Worm (Caenorhabditis elegans) whole organism, L4 larva: ENCODE measurements around the gene F38B2.6.
A peak's percentile ranks its signal among the peaks of the same experiment; 100 is the strongest.

Source experiments
- F10B5.3 ChIP-seq: sonication (generic microtip); optimal IDR thresholded peaks from 2 replicates; lab custom pipeline; 2016; ENCODE audit warnings: mild to moderate bottlenecking, missing genetic modification characterization, missing compliant biosample characterization
- R02D3.7 ChIP-seq: fragments of 150-350 bp; sonication (generic microtip); optimal IDR thresholded peaks from 3 replicates; lab custom pipeline; 2014; ENCODE audit warnings: missing biosample characterization, missing genetic modification characterization
- T20F7.1 ChIP-seq: fragments of 200-800 bp; sonication (Bioruptor generic); optimal IDR thresholded peaks from 2 replicates; lab custom pipeline; 2018; ENCODE audit warnings: mild to moderate bottlenecking, missing genetic modification characterization, missing compliant biosample characterization
- T26A8.4 ChIP-seq: fragments of 200-800 bp; sonication (Bioruptor generic); IDR thresholded peaks from 2 replicates; pipeline ENCODE4 v1.3.6; 2022; ENCODE audit warnings: missing genetic modification characterization, missing compliant biosample characterization
- Y75B8A.6 ChIP-seq: fragments of 200-800 bp; sonication (Bioruptor generic); IDR thresholded peaks from 2 replicates; pipeline ENCODE4 v1.3.6; 2022; ENCODE audit warnings: missing genetic modification reagents, missing genetic modification characterization, missing compliant biosample characterization
- ZK337.2 ChIP-seq: fragments of 200-800 bp; sonication (Bioruptor generic); IDR thresholded peaks from 2 replicates; pipeline ENCODE4 v1.3.6; 2022; ENCODE audit warnings: missing genetic modification reagents, missing genetic modification characterization, missing compliant biosample characterization
- ZK546.5 ChIP-seq, 2 experiments: sonication (generic microtip); optimal IDR thresholded peaks; 2 replicates each; lab custom pipeline; 2017; ENCODE audit warnings: missing biosample characterization in 2 of 2, missing genetic modification characterization in 2 of 2
- aha-1 ChIP-seq: fragments of 150-350 bp; peaks from one replicate; lab custom pipeline; 2014; ENCODE audit warnings: missing biosample characterization, missing genetic modification characterization
- ctbp-1 ChIP-seq: fragments of 200-800 bp; sonication (Bioruptor generic); IDR thresholded peaks from 2 replicates; pipeline ENCODE4 v1.3.6; 2022; ENCODE audit warnings: missing genetic modification reagents, missing genetic modification characterization, missing compliant biosample characterization
- daf-16 ChIP-seq, 3 experiments: sonication (generic microtip); optimal IDR thresholded peaks; 2 replicates each; lab custom pipeline; 2016 to 2017; ENCODE audit warnings: missing genetic modification characterization in 3 of 3, missing genetic modification reagents in 3 of 3, mild to moderate bottlenecking in 2 of 3, missing compliant biosample characterization in 2 of 3, missing biosample characterization in 1 of 3, moderate library complexity in 1 of 3
- dmd-6 ChIP-seq: fragments of 200-800 bp; sonication (Bioruptor generic); IDR thresholded peaks from 2 replicates; pipeline ENCODE4 v1.3.6; 2022; ENCODE audit warnings: missing genetic modification reagents, missing genetic modification characterization, missing compliant biosample characterization
- dve-1 ChIP-seq: sonication (generic microtip); optimal IDR thresholded peaks from 2 replicates; lab custom pipeline; 2017; ENCODE audit warnings: antibody characterized with exemption, mild to moderate bottlenecking, missing genetic modification characterization, missing compliant biosample characterization; ENCODE audit not compliant: insufficient read depth
- egl-43 ChIP-seq: fragments of 200-800 bp; sonication (Bioruptor generic); IDR thresholded peaks from 2 replicates; pipeline ENCODE4 v1.3.6; 2022; ENCODE audit warnings: missing genetic modification reagents, missing genetic modification characterization, missing compliant biosample characterization
- hif-1 ChIP-seq, 2 experiments: sonication (generic microtip); optimal IDR thresholded peaks; 2 replicates each; lab custom pipeline; 2016 to 2017; ENCODE audit warnings: missing compliant biosample characterization in 2 of 2, missing genetic modification characterization in 2 of 2, missing genetic modification reagents in 2 of 2, missing genotype in 2 of 2, mild to moderate bottlenecking in 1 of 2
- hlh-11 ChIP-seq: fragments of 200-800 bp; sonication (Bioruptor generic); optimal IDR thresholded peaks from 2 replicates; lab custom pipeline; 2018; ENCODE audit warnings: mild to moderate bottlenecking, missing genetic modification characterization, missing compliant biosample characterization
- hlh-30 ChIP-seq: sonication (generic microtip); optimal IDR thresholded peaks from 2 replicates; lab custom pipeline; 2017; ENCODE audit warnings: antibody characterized with exemption, mild to moderate bottlenecking, missing genetic modification characterization, missing compliant biosample characterization; ENCODE audit not compliant: insufficient read depth
- lin-39 ChIP-seq: fragments of 150-350 bp; optimal IDR thresholded peaks from 2 replicates; lab custom pipeline; 2014; ENCODE audit warnings: missing biosample characterization, missing genetic modification reagents, missing genetic modification characterization
- mdt-29 ChIP-seq: fragments of 200-800 bp; sonication (Bioruptor generic); IDR thresholded peaks from 2 replicates; pipeline ENCODE4 v1.3.6; 2022; ENCODE audit warnings: missing genetic modification reagents, missing genetic modification characterization, missing compliant biosample characterization
- mxl-3 ChIP-seq: fragments of 200-800 bp; sonication (Bioruptor generic); optimal IDR thresholded peaks from 2 replicates; lab custom pipeline; 2018; ENCODE audit warnings: mild to moderate bottlenecking, missing genetic modification characterization, missing compliant biosample characterization
- nhr-10 ChIP-seq: fragments of 150-350 bp; optimal IDR thresholded peaks from 2 replicates; lab custom pipeline; 2014; ENCODE audit warnings: missing biosample characterization, missing genetic modification characterization
- nhr-111 ChIP-seq: fragments of 200-800 bp; sonication (Bioruptor generic); optimal IDR thresholded peaks from 2 replicates; lab custom pipeline; 2018; ENCODE audit warnings: mild to moderate bottlenecking, missing genetic modification characterization, missing compliant biosample characterization
- nhr-237 ChIP-seq: sonication (generic microtip); optimal IDR thresholded peaks from 2 replicates; lab custom pipeline; 2017; ENCODE audit warnings: missing biosample characterization, missing genetic modification characterization
- nhr-28 ChIP-seq: fragments of 150-350 bp; optimal IDR thresholded peaks from 2 replicates; lab custom pipeline; 2014; ENCODE audit warnings: missing biosample characterization, missing genetic modification characterization
- nhr-41 ChIP-seq: fragments of 200-800 bp; sonication (Bioruptor generic); IDR thresholded peaks from 2 replicates; pipeline ENCODE4 v1.3.6; 2022; ENCODE audit warnings: missing genetic modification reagents, missing genetic modification characterization, missing compliant biosample characterization
- nhr-77 ChIP-seq: fragments of 150-350 bp; optimal IDR thresholded peaks from 2 replicates; lab custom pipeline; 2014; ENCODE audit warnings: missing biosample characterization, missing genetic modification characterization
- php-3 ChIP-seq: fragments of 200-800 bp; sonication (Bioruptor generic); IDR thresholded peaks from 2 replicates; pipeline ENCODE4 v1.3.6; 2022; ENCODE audit warnings: missing genetic modification reagents, missing genetic modification characterization, missing compliant biosample characterization
- pqm-1 ChIP-seq: sonication (generic microtip); optimal IDR thresholded peaks from 2 replicates; lab custom pipeline; 2017; ENCODE audit warnings: missing biosample characterization, missing genetic modification characterization
- set-16 ChIP-seq: fragments of 200-800 bp; sonication (Bioruptor generic); IDR thresholded peaks from 2 replicates; pipeline ENCODE4 v1.3.6; 2022; ENCODE audit warnings: missing genetic modification reagents, missing genetic modification characterization, missing compliant biosample characterization
- snpc-4 ChIP-seq: fragments of 150-350 bp; optimal IDR thresholded peaks from 2 replicates; lab custom pipeline; 2014; ENCODE audit warnings: missing biosample characterization, missing genetic modification characterization
- spr-1 ChIP-seq: sonication (generic microtip); optimal IDR thresholded peaks from 2 replicates; lab custom pipeline; 2016; ENCODE audit warnings: mild to moderate bottlenecking, missing genetic modification characterization, missing compliant biosample characterization
- spr-3 ChIP-seq: fragments of 200-800 bp; sonication (Bioruptor generic); optimal IDR thresholded peaks from 2 replicates; lab custom pipeline; 2018; ENCODE audit warnings: mild to moderate bottlenecking, missing genetic modification characterization, missing compliant biosample characterization
- unc-39 ChIP-seq: sonication (generic microtip); optimal IDR thresholded peaks from 2 replicates; lab custom pipeline; 2017; ENCODE audit warnings: missing biosample characterization, missing genetic modification characterization
- vab-7 ChIP-seq: fragments of 200-800 bp; sonication (Bioruptor generic); IDR thresholded peaks from 2 replicates; pipeline ENCODE4 v1.3.6; 2022; ENCODE audit warnings: missing genetic modification reagents, missing genetic modification characterization, missing compliant biosample characterization
- zip-11 ChIP-seq: fragments of 200-800 bp; sonication (Bioruptor generic); IDR thresholded peaks from 2 replicates; pipeline ENCODE4 v1.3.6; 2022; ENCODE audit warnings: missing genetic modification characterization, missing compliant biosample characterization
- ztf-11 ChIP-seq: fragments of 150-350 bp; optimal IDR thresholded peaks from 2 replicates; lab custom pipeline; 2014; ENCODE audit warnings: missing biosample characterization, missing genetic modification characterization

F38B2.6 gene

ce11 chrX:11268970-11269369, 12.1 kb downstream of the F38B2.6 start, which contains the start of gene C03A3.3:
Gene C03A3.3, minus strand, starts transcription at chrX:11269070.
- no peak for TF ChIP-seq unc-39 (tag; lab: Kevin White, UChicago)
- no peak for TF ChIP-seq spr-3
- no peak for TF ChIP-seq nhr-41 (GFP tag; lab: Robert Waterston, UW)
- no peak for TF ChIP-seq zip-11 (GFP tag; lab: Robert Waterston, UW)
- no peak for TF ChIP-seq snpc-4 (tag; lab: Kevin White, UChicago)
- TF ChIP-seq T26A8.4: no peak
- no peak for TF ChIP-seq spr-1 (tag; lab: Kevin White, UChicago)
- no peak for TF ChIP-seq set-16 (GFP tag; lab: Robert Waterston, UW)
- TF ChIP-seq Y75B8A.6 (GFP tag; lab: Robert Waterston, UW): no peak
- TF ChIP-seq aha-1: no peak
- no peak for TF ChIP-seq egl-43 (GFP tag; lab: Robert Waterston, UW)
- TF ChIP-seq hif-1 (tag; optimal IDR thresholded peaks at IDR 0.05; lab: Kevin White, UChicago): no peak
- TF ChIP-seq nhr-10 (tag; lab: Kevin White, UChicago): no peak
- TF ChIP-seq R02D3.7: no peak
- no peak for TF ChIP-seq ctbp-1 (GFP tag; lab: Robert Waterston, UW)
- TF ChIP-seq hlh-30 (tag; lab: Kevin White, UChicago): no peak
- no peak for TF ChIP-seq vab-7

ce11 chrX:11266711-11267110, 14.3 kb downstream of the F38B2.6 start, which contains the start of gene C03A3.9:
Gene C03A3.9, plus strand, starts transcription at chrX:11267011.
- TF ChIP-seq mdt-29 (GFP tag; lab: Robert Waterston, UW): no peak
- no peak for TF ChIP-seq F10B5.3 (tag; lab: Kevin White, UChicago)
- TF ChIP-seq T20F7.1 (GFP tag; lab: Kevin White, UChicago): no peak
- no peak for TF ChIP-seq nhr-111 (GFP tag; lab: Kevin White, UChicago)
- no peak for TF ChIP-seq ztf-11 (tag; lab: Kevin White, UChicago)
- TF ChIP-seq dmd-6 (GFP tag; lab: Robert Waterston, UW): no peak

ce11 chrX:11264715-11265114, 16.3 kb downstream of the F38B2.6 start:
- TF ChIP-seq Y75B8A.6 (GFP tag; lab: Robert Waterston, UW) (no peak), hlh-11 (tag; lab: Kevin White, UChicago) (peak; percentile 69), daf-16 (GFP tag; optimal IDR thresholded peaks at IDR 0.05; lab: Kevin White, UChicago) (no peak), daf-16 (tag; optimal IDR thresholded peaks at IDR 0.05; lab: Kevin White, UChicago) (peak; percentile 95), ztf-11 (tag; lab: Kevin White, UChicago) (no peak), nhr-28 (tag; lab: Kevin White, UChicago) (peak; percentile 75), pqm-1 (tag; lab: Kevin White, UChicago) (peak; percentile 83), nhr-237 (tag; lab: Kevin White, UChicago) (no peak), ZK546.5 (tag; optimal IDR thresholded peaks at IDR 0.05; lab: Kevin White, UChicago) (no peak), dmd-6 (GFP tag; lab: Robert Waterston, UW) (peak; percentile 78), lin-39 (no peak), nhr-77 (tag; lab: Kevin White, UChicago) (peak; percentile 27), php-3 (GFP tag; lab: Robert Waterston, UW) (peak; percentile 48; the same call in 1 of the 2 replicates), nhr-10 (tag; lab: Kevin White, UChicago) (no peak), dve-1 (tag; lab: Kevin White, UChicago) (peak; percentile 55), ZK337.2 (GFP tag; lab: Robert Waterston, UW) (no peak), mxl-3 (GFP tag; lab: Kevin White, UChicago) (peak; percentile 60)
